Fruit fly (Drosophila melanogaster): Measurements from ENCODE around the gene Pgam5.

dm6 chrX:1849914-1850313 is 23.5 kb downstream of the Pgam5 start:
- TF ChIP-seq Eip75B (GFP tag; optimal IDR thresholded peaks at IDR 0.05) (no peak), CG7368 (GFP tag; optimal IDR thresholded peaks at IDR 0.05) (no peak), CG6792 (GFP tag; optimal IDR thresholded peaks at IDR 0.05) (no peak)

Measured in whole organism, prepupa.